Worm (Caenorhabditis elegans) whole organism, mixed stage, embryonic: ENCODE measurements around the gene F28F8.9.

Source experiments
- blmp-1 ChIP-seq: fragments of 150-350 bp; optimal IDR thresholded peaks from 2 replicates; lab custom pipeline; 2014; ENCODE audit warnings: missing biosample characterization, missing genetic modification characterization
- elt-3 ChIP-seq: fragments of 150-350 bp; optimal IDR thresholded peaks from 2 replicates; lab custom pipeline; 2014; ENCODE audit warnings: missing biosample characterization, missing genetic modification characterization
- lin-13 ChIP-seq: fragments of 150-350 bp; optimal IDR thresholded peaks from 2 replicates; lab custom pipeline; 2014; ENCODE audit warnings: missing biosample characterization, missing genetic modification characterization
- lin-32 ChIP-seq: fragments of 200-800 bp; sonication (Bioruptor generic); optimal IDR thresholded peaks from 2 replicates; lab custom pipeline; 2018; ENCODE audit warnings: mild to moderate bottlenecking, missing genetic modification characterization, missing compliant biosample characterization
- mep-1 ChIP-seq: fragments of 150-350 bp; optimal IDR thresholded peaks from 2 replicates; lab custom pipeline; 2017; ENCODE audit warnings: missing biosample characterization, missing genetic modification reagents, missing genetic modification characterization, inconsistent platforms
- mls-2 ChIP-seq: sonication (generic microtip); optimal IDR thresholded peaks from 2 replicates; lab custom pipeline; 2016; ENCODE audit warnings: mild to moderate bottlenecking, missing genetic modification characterization, moderate library complexity, missing compliant biosample characterization
- nhr-12 ChIP-seq: fragments of 150-350 bp; optimal IDR thresholded peaks from 2 replicates; lab custom pipeline; 2014; ENCODE audit warnings: missing biosample characterization, missing genetic modification characterization
- nhr-237 ChIP-seq: fragments of 150-350 bp; optimal IDR thresholded peaks from 2 replicates; lab custom pipeline; 2014; ENCODE audit warnings: missing biosample characterization, missing genetic modification characterization
- nhr-76 ChIP-seq: sonication (generic microtip); optimal IDR thresholded peaks from 2 replicates; lab custom pipeline; 2017; ENCODE audit warnings: missing biosample characterization, missing genetic modification characterization
- snpc-4 ChIP-seq: fragments of 150-350 bp; optimal IDR thresholded peaks from 2 replicates; lab custom pipeline; 2014; ENCODE audit warnings: missing biosample characterization, missing genetic modification characterization
- zip-8 ChIP-seq: fragments of 150-350 bp; optimal IDR thresholded peaks from 2 replicates; lab custom pipeline; 2014; ENCODE audit warnings: missing biosample characterization, missing genetic modification characterization

- TF ChIP-seq snpc-4 (tag; lab: Kevin White, UChicago) (no peak), blmp-1 (tag; lab: Kevin White, UChicago) (no peak), mep-1 (no peak), lin-32 (GFP tag; lab: Kevin White, UChicago) (no peak), mls-2 (tag; lab: Kevin White, UChicago) (no peak), elt-3 (tag; lab: Kevin White, UChicago) (no peak), nhr-237 (tag; lab: Kevin White, UChicago) (no peak), zip-8 (no peak), nhr-76 (tag; lab: Kevin White, UChicago) (no peak), nhr-12 (tag; lab: Kevin White, UChicago) (no peak), lin-13 (tag; lab: Kevin White, UChicago) (no peak)
Measured at ce11 chrV:15566511-15567178, 11.8 kb downstream of the F28F8.9 start.
